Fruit fly (Drosophila melanogaster) whole organism, adult: ENCODE data around the gene Dup99B.

Experiments
- CG11617 ChIP-seq: fragments of 200-800 bp; sonication (Bioruptor generic); optimal IDR thresholded peaks from 2 replicates; lab custom pipeline; 2017; ENCODE audit warnings: mild to moderate bottlenecking, missing biosample characterization, missing genetic modification reagents, missing genetic modification characterization
- CG12768 ChIP-seq: fragments of 200-800 bp; sonication (Bioruptor generic); optimal IDR thresholded peaks from 2 replicates; lab custom pipeline; 2017; ENCODE audit warnings: missing biosample characterization, missing genetic modification characterization, mild to moderate bottlenecking, moderate library complexity, missing genetic modification reagents
- CG14711 ChIP-seq: fragments of 200-800 bp; sonication (Bioruptor generic); optimal IDR thresholded peaks from 2 replicates; lab custom pipeline; 2018; ENCODE audit warnings: missing biosample characterization, mild to moderate bottlenecking, missing genetic modification characterization, moderate library complexity
- CG1620 ChIP-seq: fragments of 200-800 bp; sonication (Bioruptor generic); optimal IDR thresholded peaks from 2 replicates; lab custom pipeline; 2016; ENCODE audit warnings: missing biosample characterization, missing genetic modification characterization
- CG33017 ChIP-seq: fragments of 200-800 bp; sonication (Bioruptor generic); optimal IDR thresholded peaks from 2 replicates; lab custom pipeline; 2018; ENCODE audit warnings: missing biosample characterization, mild to moderate bottlenecking, missing genetic modification characterization, moderate library complexity
- CG5204 ChIP-seq: fragments of 200-800 bp; sonication (Bioruptor generic); optimal IDR thresholded peaks from 2 replicates; lab custom pipeline; 2016; ENCODE audit warnings: missing biosample characterization, missing genetic modification characterization
- CG7045 ChIP-seq: fragments of 200-800 bp; sonication (Bioruptor generic); optimal IDR thresholded peaks from 2 replicates; lab custom pipeline; 2017; ENCODE audit warnings: missing biosample characterization, mild to moderate bottlenecking, missing genetic modification characterization
- CG7101 ChIP-seq: fragments of 200-800 bp; sonication (Bioruptor generic); optimal IDR thresholded peaks from 2 replicates; lab custom pipeline; 2018; ENCODE audit warnings: missing biosample characterization, mild to moderate bottlenecking, missing genetic modification characterization, moderate library complexity
- Clk ChIP-seq: fragments of 200-800 bp; sonication (Bioruptor generic); optimal IDR thresholded peaks from 2 replicates; lab custom pipeline; 2017; ENCODE audit warnings: missing biosample characterization, missing genetic modification characterization
- Crg-1 ChIP-seq: fragments of 200-800 bp; sonication (Bioruptor generic); optimal IDR thresholded peaks from 2 replicates; lab custom pipeline; 2016; ENCODE audit warnings: missing biosample characterization, missing genetic modification characterization
- Hr96 ChIP-seq: fragments of 200-800 bp; sonication (Bioruptor generic); optimal IDR thresholded peaks from 2 replicates; lab custom pipeline; 2016; ENCODE audit warnings: missing biosample characterization, missing genetic modification characterization
- Mnt ChIP-seq: fragments of 200-800 bp; sonication (Bioruptor generic); optimal IDR thresholded peaks from 2 replicates; lab custom pipeline; 2016; ENCODE audit warnings: missing biosample characterization, mild to moderate bottlenecking, missing genetic modification characterization
- bab1 ChIP-seq: fragments of 200-800 bp; sonication (Bioruptor generic); optimal IDR thresholded peaks from 3 replicates; lab custom pipeline; 2019; ENCODE audit warnings: missing biosample characterization, mild to moderate bottlenecking, missing genetic modification characterization, moderate library complexity
- cic ChIP-seq: fragments of 200-800 bp; sonication (Bioruptor generic); optimal IDR thresholded peaks from 2 replicates; lab custom pipeline; 2017; ENCODE audit warnings: missing biosample characterization, mild to moderate bottlenecking, missing genetic modification characterization, moderate library complexity
- cnc ChIP-seq, 2 experiments: fragments of >200 bp; optimal IDR thresholded peaks; 2 replicates each; lab custom pipeline; 2017
- kay ChIP-seq: fragments of 200-800 bp; sonication (Bioruptor generic); peaks from one replicate; lab custom pipeline; 2016; ENCODE audit warnings: missing biosample characterization, missing genetic modification characterization, borderline replicate concordance
- ovo ChIP-seq: fragments of 200-800 bp; sonication (Bioruptor generic); optimal IDR thresholded peaks from 2 replicates; lab custom pipeline; 2016; ENCODE audit warnings: missing biosample characterization, missing genetic modification characterization
- pad ChIP-seq: fragments of 200-800 bp; sonication (Bioruptor generic); optimal IDR thresholded peaks from 3 replicates; lab custom pipeline; 2017; ENCODE audit warnings: missing biosample characterization, missing genetic modification characterization, mild to moderate bottlenecking, moderate library complexity, missing genetic modification reagents
- tj ChIP-seq: fragments of 200-800 bp; sonication (Bioruptor generic); optimal IDR thresholded peaks from 3 replicates; lab custom pipeline; 2017; ENCODE audit warnings: missing biosample characterization, mild to moderate bottlenecking, missing genetic modification characterization, moderate library complexity
- toe ChIP-seq: fragments of 200-800 bp; sonication (Bioruptor generic); optimal IDR thresholded peaks from 2 replicates; lab custom pipeline; 2016; ENCODE audit warnings: missing biosample characterization, missing genetic modification characterization

Gene Dup99B

DNA sequence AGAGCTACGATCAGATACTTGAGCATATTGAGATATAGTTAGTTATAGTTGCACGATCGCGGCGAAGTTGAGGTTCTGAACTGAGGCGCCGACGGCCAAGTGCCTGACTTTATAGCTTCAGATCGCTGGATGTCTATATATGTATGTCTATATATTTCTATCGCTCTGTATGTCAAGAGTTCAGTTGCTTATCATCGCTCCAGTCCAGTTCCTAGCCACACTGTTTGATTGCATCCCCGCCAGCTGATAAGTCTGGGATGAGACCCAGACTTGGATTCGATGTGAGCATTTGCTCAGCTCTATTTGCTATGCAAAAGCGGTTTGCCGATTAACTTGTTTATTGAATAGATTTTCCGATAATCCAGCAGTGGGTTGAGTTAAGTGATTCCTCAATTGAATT, 28.5 kb downstream of the Dup99B start:
- TF ChIP-seq toe (GFP tag; lab: Kevin White, UChicago): no peak
- no peak for TF ChIP-seq kay
- TF ChIP-seq CG5204 (GFP tag; lab: Kevin White, UChicago): no peak
- no peak for TF ChIP-seq CG7101 (tag; lab: Kevin White, UChicago)
- no peak for TF ChIP-seq CG11617
- TF ChIP-seq bab1 (GFP tag; lab: Kevin White, UChicago): no peak
- no peak for TF ChIP-seq CG7045 (GFP tag; lab: Kevin White, UChicago)
- TF ChIP-seq Clk (GFP tag; lab: Kevin White, UChicago): no peak
- no peak for TF ChIP-seq CG14711 (tag; lab: Kevin White, UChicago)
- TF ChIP-seq ovo (GFP tag; lab: Kevin White, UChicago): no peak
- TF ChIP-seq cnc (optimal IDR thresholded peaks at IDR 0.05; lab: Kevin White, UChicago): no peak
- no peak for TF ChIP-seq CG33017
- TF ChIP-seq CG12768: no peak
- TF ChIP-seq cic (GFP tag; lab: Kevin White, UChicago): no peak
- TF ChIP-seq Mnt (GFP tag; lab: Kevin White, UChicago): no peak
- TF ChIP-seq tj (GFP tag; lab: Kevin White, UChicago): no peak
- no peak for TF ChIP-seq pad (GFP tag; lab: Kevin White, UChicago)
- TF ChIP-seq Crg-1 (GFP tag; lab: Kevin White, UChicago): no peak
- no peak for TF ChIP-seq CG1620 (GFP tag; lab: Kevin White, UChicago)
- no peak for TF ChIP-seq Hr96

- TF ChIP-seq cnc (optimal IDR thresholded peaks at IDR 0.05; lab: Kevin White, UChicago) (no peak), CG12768 (peak; percentile 48), CG1620 (GFP tag; lab: Kevin White, UChicago) (no peak), Hr96 (no peak)
These were observed 33.0 kb downstream of the Dup99B start, which contains the start of the genes CG7582 and Gycalpha99B for dm6 chr3R:29682152-29682600. Gene CG7582, minus strand, starts transcription at chr3R:29682278. Gene Gycalpha99B, plus strand, starts transcription at chr3R:29682503.

dm6 chr3R:29681241-29681640, 33.9 kb downstream of the Dup99B start:
- TF ChIP-seq CG5204 (GFP tag; lab: Kevin White, UChicago) (no peak), CG14711 (tag; lab: Kevin White, UChicago) (no peak), CG7045 (GFP tag; lab: Kevin White, UChicago) (no peak), bab1 (GFP tag; lab: Kevin White, UChicago) (no peak), Crg-1 (GFP tag; lab: Kevin White, UChicago) (no peak), tj (GFP tag; lab: Kevin White, UChicago) (no peak), cic (GFP tag; lab: Kevin White, UChicago) (no peak), cnc (optimal IDR thresholded peaks at IDR 0.05; lab: Kevin White, UChicago) (no peak)

DNA sequence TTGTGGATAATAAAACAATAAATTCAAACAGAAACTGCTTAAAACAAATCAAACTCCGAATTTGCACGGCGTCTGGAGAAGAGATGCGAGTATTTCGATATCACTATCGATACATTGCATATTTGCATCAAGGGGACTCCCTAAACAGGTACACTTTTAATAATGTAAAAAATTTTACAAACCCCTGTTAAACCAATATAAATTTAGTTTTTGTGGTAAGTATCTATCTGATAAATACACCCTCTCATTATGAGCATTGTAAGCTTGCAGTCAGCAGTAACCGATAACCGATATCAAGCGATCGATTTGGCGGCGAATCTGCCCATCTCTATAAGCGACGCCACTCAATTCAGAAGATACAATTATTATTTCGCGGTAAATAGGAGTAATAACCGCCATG, 39.8 kb downstream of the Dup99B start, which contains the start of the genes Bub3 and Cap-D2:
Bub3 (minus strand) TSS at position 89 of the 400 bp plus-strand sequence.
Cap-D2 (plus strand) TSS at position 319 of the 400 bp plus-strand sequence.
- TF ChIP-seq Clk (GFP tag; lab: Kevin White, UChicago) (no peak), CG7101 (tag; lab: Kevin White, UChicago) (peak; percentile 54), CG12768 (no peak), CG11617 (peak; percentile 2), cnc (optimal IDR thresholded peaks at IDR 0.05; lab: Kevin White, UChicago) (no peak), bab1 (GFP tag; lab: Kevin White, UChicago) (peak; percentile 72), ovo (GFP tag; lab: Kevin White, UChicago) (no peak), CG33017 (peak; percentile 3), Mnt (GFP tag; lab: Kevin White, UChicago) (peak; percentile 5), CG7045 (GFP tag; lab: Kevin White, UChicago) (peak; percentile 66), Crg-1 (GFP tag; lab: Kevin White, UChicago) (no peak), cic (GFP tag; lab: Kevin White, UChicago) (no peak), tj (GFP tag; lab: Kevin White, UChicago) (peak; percentile 1), CG5204 (GFP tag; lab: Kevin White, UChicago) (peak; percentile 40), CG14711 (tag; lab: Kevin White, UChicago) (peak; percentile 69), Hr96 (peak; percentile 38), toe (GFP tag; lab: Kevin White, UChicago) (peak; percentile 65), kay (no peak), pad (GFP tag; lab: Kevin White, UChicago) (peak; percentile 20), CG1620 (GFP tag; lab: Kevin White, UChicago) (peak; percentile 36)

dm6 chr3R:29672156-29672555, 43.0 kb downstream of the Dup99B start, which contains the start of gene ppk19:
Gene ppk19, plus strand, starts transcription at chr3R:29672456.
- no peak for TF ChIP-seq Clk (GFP tag; lab: Kevin White, UChicago)
- no peak for TF ChIP-seq cnc (optimal IDR thresholded peaks at IDR 0.05; lab: Kevin White, UChicago)
- TF ChIP-seq ovo (GFP tag; lab: Kevin White, UChicago): no peak
- TF ChIP-seq CG5204 (GFP tag; lab: Kevin White, UChicago): no peak
- TF ChIP-seq CG14711 (tag; lab: Kevin White, UChicago): no peak
- no peak for TF ChIP-seq CG7045 (GFP tag; lab: Kevin White, UChicago)
- TF ChIP-seq CG33017: no peak
- TF ChIP-seq pad (GFP tag; lab: Kevin White, UChicago): no peak
- no peak for TF ChIP-seq bab1 (GFP tag; lab: Kevin White, UChicago)
- no peak for TF ChIP-seq toe (GFP tag; lab: Kevin White, UChicago)
- TF ChIP-seq cic (GFP tag; lab: Kevin White, UChicago): no peak
- TF ChIP-seq Hr96: no peak
- no peak for TF ChIP-seq Mnt (GFP tag; lab: Kevin White, UChicago)
- no peak for TF ChIP-seq kay
- TF ChIP-seq CG7101 (tag; lab: Kevin White, UChicago): no peak
- no peak for TF ChIP-seq Crg-1 (GFP tag; lab: Kevin White, UChicago)
- TF ChIP-seq tj (GFP tag; lab: Kevin White, UChicago): no peak
